Worm (Caenorhabditis elegans) whole organism, early embryonic: ENCODE results near the gene alh-1.
"Not testable (repeated sequence)": the region's sequence is repeated elsewhere in the genome, so short reads cannot be mapped to it uniquely, and the experiment has no call there.

Experiments used
- B0310.2 ChIP-seq: sonication (generic microtip); optimal IDR thresholded peaks from 2 replicates; lab custom pipeline; 2016; ENCODE audit warnings: mild to moderate bottlenecking, missing genetic modification characterization, missing compliant biosample characterization
- F13C5.2 ChIP-seq: sonication (generic microtip); optimal IDR thresholded peaks from 2 replicates; lab custom pipeline; 2017; ENCODE audit warnings: mild to moderate bottlenecking, missing genetic modification characterization, inconsistent platforms, missing compliant biosample characterization
- aly-1 ChIP-seq: sonication (generic microtip); optimal IDR thresholded peaks from 2 replicates; lab custom pipeline; 2016; ENCODE audit warnings: missing genetic modification characterization, missing compliant biosample characterization
- ama-1 ChIP-seq: fragments of 150-350 bp; optimal IDR thresholded peaks from 2 replicates; lab custom pipeline; 2014
- ceh-13 ChIP-seq: fragments of 200-800 bp; sonication (Bioruptor generic); optimal IDR thresholded peaks from 2 replicates; lab custom pipeline; 2018; ENCODE audit warnings: mild to moderate bottlenecking, missing genetic modification characterization, missing compliant biosample characterization
- ceh-36 ChIP-seq: sonication (generic microtip); optimal IDR thresholded peaks from 2 replicates; lab custom pipeline; 2016; ENCODE audit warnings: missing genetic modification characterization, inconsistent platforms, missing compliant biosample characterization
- ets-7 ChIP-seq: sonication (generic microtip); optimal IDR thresholded peaks from 2 replicates; lab custom pipeline; 2016; ENCODE audit warnings: missing genotype, missing genetic modification characterization, missing compliant biosample characterization
- flt-1 ChIP-seq: fragments of 200-800 bp; sonication (Bioruptor generic); IDR thresholded peaks from 2 replicates; pipeline ENCODE4 v1.3.6; 2022; ENCODE audit warnings: missing genetic modification characterization, missing compliant biosample characterization
- hmbx-1 ChIP-seq: sonication (generic microtip); optimal IDR thresholded peaks from 2 replicates; lab custom pipeline; 2016; ENCODE audit warnings: mild to moderate bottlenecking, missing genetic modification characterization, missing compliant biosample characterization
- hmg-4 ChIP-seq: fragments of 200-800 bp; sonication (Bioruptor generic); optimal IDR thresholded peaks from 2 replicates; lab custom pipeline; 2018; ENCODE audit warnings: mild to moderate bottlenecking, missing genetic modification characterization, missing compliant biosample characterization
- hnd-1 ChIP-seq: sonication (generic microtip); optimal IDR thresholded peaks from 2 replicates; lab custom pipeline; 2016; ENCODE audit warnings: missing genetic modification characterization, missing compliant biosample characterization
- pes-1 ChIP-seq: fragments of 200-800 bp; sonication (Bioruptor generic); IDR thresholded peaks from 2 replicates; pipeline ENCODE4 v1.3.6; 2022; ENCODE audit warnings: missing genetic modification reagents, missing genetic modification characterization, missing compliant biosample characterization
- scrt-1 ChIP-seq: fragments of 200-800 bp; sonication (Bioruptor generic); IDR thresholded peaks from 2 replicates; pipeline ENCODE4 v1.3.6; 2022; ENCODE audit warnings: missing genetic modification characterization, missing compliant biosample characterization
- sea-1 ChIP-seq: fragments of 200-800 bp; sonication (Bioruptor generic); conservative IDR thresholded peaks from 2 replicates; pipeline ENCODE4 v1.3.6; 2022; ENCODE audit warnings: missing genetic modification characterization, missing compliant biosample characterization
- tbx-11 ChIP-seq: fragments of 200-800 bp; sonication (Bioruptor generic); IDR thresholded peaks from 2 replicates; pipeline ENCODE4 v1.3.6; 2022; ENCODE audit warnings: missing genetic modification characterization, missing compliant biosample characterization
- tbx-37 ChIP-seq: fragments of 200-800 bp; sonication (Bioruptor generic); conservative IDR thresholded peaks from 2 replicates; pipeline ENCODE4 v1.3.6; 2022; ENCODE audit warnings: missing genetic modification reagents, missing genetic modification characterization, missing compliant biosample characterization
- tra-4 ChIP-seq: sonication (generic microtip); optimal IDR thresholded peaks from 2 replicates; lab custom pipeline; 2017; ENCODE audit warnings: missing genetic modification characterization, missing compliant biosample characterization

Gene alh-1

ce11 chrIII:5047740-5048139 is 29.8 kb upstream of the alh-1 start, which contains the start of gene C45G9.5:
Gene C45G9.5, plus strand, starts transcription at chrIII:5048117.
- TF ChIP-seq tbx-37 (GFP tag; lab: Robert Waterston, UW) (no peak), tra-4 (no peak), ama-1 (lab: Kevin White, UChicago) (no peak), hmg-4 (GFP tag; lab: Kevin White, UChicago) (no peak), ceh-13 (GFP tag; lab: Kevin White, UChicago) (no peak), F13C5.2 (tag; lab: Kevin White, UChicago) (no peak), tbx-11 (GFP tag; lab: Robert Waterston, UW) (no peak), aly-1 (no peak), pes-1 (no peak), hmbx-1 (tag; lab: Kevin White, UChicago) (no peak), hnd-1 (tag; lab: Kevin White, UChicago) (no peak), sea-1 (GFP tag; lab: Robert Waterston, UW) (no peak), flt-1 (no peak), scrt-1 (GFP tag; lab: Robert Waterston, UW) (no peak), ceh-36 (tag; lab: Kevin White, UChicago) (no peak), ets-7 (no peak), B0310.2 (tag; lab: Kevin White, UChicago) (no peak)

- TF ChIP-seq hmbx-1 (tag; lab: Kevin White, UChicago), result no peak
- no peak for TF ChIP-seq ceh-13 (GFP tag; lab: Kevin White, UChicago)
- no peak for TF ChIP-seq F13C5.2 (tag; lab: Kevin White, UChicago)
- TF ChIP-seq aly-1, result no peak
- TF ChIP-seq tbx-37 (GFP tag; lab: Robert Waterston, UW), result no peak
- TF ChIP-seq ama-1 (lab: Kevin White, UChicago), result no peak
- no peak for TF ChIP-seq ceh-36 (tag; lab: Kevin White, UChicago)
- TF ChIP-seq flt-1, result no peak
- TF ChIP-seq hnd-1 (tag; lab: Kevin White, UChicago), result no peak
- no peak for TF ChIP-seq scrt-1 (GFP tag; lab: Robert Waterston, UW)
- no peak for TF ChIP-seq pes-1
- no peak for TF ChIP-seq tra-4
- no peak for TF ChIP-seq ets-7
- no peak for TF ChIP-seq tbx-11 (GFP tag; lab: Robert Waterston, UW)
- TF ChIP-seq sea-1 (GFP tag; lab: Robert Waterston, UW), result no peak
- no peak for TF ChIP-seq hmg-4 (GFP tag; lab: Kevin White, UChicago)
- no peak for TF ChIP-seq B0310.2 (tag; lab: Kevin White, UChicago)
Measured at ce11 chrIII:5051949-5052348, 25.6 kb upstream of the alh-1 start, which contains the start of gene C45G9.15. Gene C45G9.15, minus strand, starts transcription at chrIII:5052049.

DNA sequence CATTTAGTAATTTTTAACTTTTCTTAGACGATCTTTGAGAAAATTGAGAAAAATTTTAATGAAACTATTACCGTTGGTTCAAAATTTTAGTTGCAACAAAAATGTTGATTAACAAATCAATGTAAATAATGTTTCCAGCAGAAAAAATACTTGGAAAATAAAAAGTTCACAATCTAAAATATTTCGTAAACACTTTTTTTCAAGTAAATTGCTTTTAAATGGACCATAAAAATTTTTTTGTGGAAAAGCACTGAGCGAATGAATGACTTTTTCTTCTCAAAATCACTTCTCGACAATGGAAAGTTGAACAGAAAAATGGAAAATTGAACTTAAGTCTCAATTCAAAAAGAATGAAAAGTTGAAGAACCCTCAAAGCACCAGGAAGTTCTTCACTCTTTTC is 24.0 kb upstream of the alh-1 start, which contains the start of gene C45G9.8:
Gene C45G9.8, minus strand, starts transcription at position 101 of the 400 bp plus-strand sequence.
- TF ChIP-seq ceh-36 (tag; lab: Kevin White, UChicago) (no peak), tbx-37 (GFP tag; lab: Robert Waterston, UW) (no peak), tbx-11 (GFP tag; lab: Robert Waterston, UW) (no peak), ceh-13 (GFP tag; lab: Kevin White, UChicago) (no peak), flt-1 (no peak), ets-7 (no peak), B0310.2 (tag; lab: Kevin White, UChicago) (no peak), ama-1 (lab: Kevin White, UChicago) (no peak), scrt-1 (GFP tag; lab: Robert Waterston, UW) (no peak), hmg-4 (GFP tag; lab: Kevin White, UChicago) (no peak), F13C5.2 (tag; lab: Kevin White, UChicago) (no peak), tra-4 (no peak)

ce11 chrIII:5055709-5056108 is 21.9 kb upstream of the alh-1 start, which contains the start of gene C45G9.9:
Gene C45G9.9, minus strand, starts transcription at chrIII:5055809.
- not testable (repeated sequence) for TF ChIP-seq ceh-36 (tag; lab: Kevin White, UChicago); B0310.2 (tag; lab: Kevin White, UChicago); scrt-1 (GFP tag; lab: Robert Waterston, UW)

ce11 chrIII:5061798-5062197 is 15.8 kb upstream of the alh-1 start, which contains the start of gene C45G9.10:
Gene C45G9.10, minus strand, starts transcription at chrIII:5061898.
- no peak for TF ChIP-seq tbx-37 (GFP tag; lab: Robert Waterston, UW)
- TF ChIP-seq ceh-36 (tag; lab: Kevin White, UChicago), result no peak
- no peak for TF ChIP-seq aly-1
- TF ChIP-seq tbx-11 (GFP tag; lab: Robert Waterston, UW), result no peak
- no peak for TF ChIP-seq B0310.2 (tag; lab: Kevin White, UChicago)
- no peak for TF ChIP-seq flt-1
- no peak for TF ChIP-seq scrt-1 (GFP tag; lab: Robert Waterston, UW)
- TF ChIP-seq hmbx-1 (tag; lab: Kevin White, UChicago), result no peak
- TF ChIP-seq hmg-4 (GFP tag; lab: Kevin White, UChicago), result no peak
- no peak for TF ChIP-seq F13C5.2 (tag; lab: Kevin White, UChicago)
- no peak for TF ChIP-seq ets-7
- TF ChIP-seq ama-1 (lab: Kevin White, UChicago), result no peak
- no peak for TF ChIP-seq tra-4
- no peak for TF ChIP-seq pes-1

ce11 chrIII:5062406-5062805 is 15.2 kb upstream of the alh-1 start, which contains the start of gene C45G9.4:
Gene C45G9.4, plus strand, starts transcription at chrIII:5062706.
- TF ChIP-seq F13C5.2 (tag; lab: Kevin White, UChicago); hmg-4 (GFP tag; lab: Kevin White, UChicago); scrt-1 (GFP tag; lab: Robert Waterston, UW): not testable (repeated sequence)

DNA sequence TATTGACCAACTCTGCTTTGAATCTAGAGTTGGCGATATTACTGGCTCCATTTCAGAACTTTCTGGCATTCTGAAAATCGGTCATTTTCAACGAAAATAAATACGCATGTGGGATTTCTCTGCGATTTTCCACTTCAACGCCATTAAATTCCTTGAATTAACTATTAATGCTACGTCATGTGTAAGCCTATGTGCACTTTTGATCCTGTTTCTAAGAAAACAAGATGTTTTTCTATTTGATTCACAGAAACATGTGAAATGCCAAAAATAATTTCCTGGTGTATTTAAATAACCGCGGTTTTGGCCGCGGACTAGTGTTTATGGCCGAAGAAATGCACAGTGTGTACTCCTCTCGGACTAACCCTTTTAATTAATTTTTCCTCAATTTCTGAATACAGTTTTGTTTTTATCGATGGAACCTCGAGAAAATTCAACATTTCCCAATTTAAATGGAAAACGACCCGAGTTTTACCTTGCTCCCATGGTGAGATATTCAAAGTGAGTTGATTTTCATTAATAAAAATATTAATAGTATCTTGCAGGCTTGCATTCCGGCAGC is 8.8 kb upstream of the alh-1 start, which contains the start of the genes C45G9.11 and C45G9.2:
Gene C45G9.11, minus strand, starts transcription at position 51 of the 559 bp plus-strand sequence.
Gene C45G9.2, plus strand, starts transcription at position 392 of the 559 bp plus-strand sequence.
- TF ChIP-seq F13C5.2 (tag; lab: Kevin White, UChicago) (peak; percentile 59), scrt-1 (GFP tag; lab: Robert Waterston, UW) (no peak), tbx-37 (GFP tag; lab: Robert Waterston, UW) (peak; percentile 82; the same call in 1 of the 2 replicates), flt-1 (0 out of 2 replicates have a peak, but pooled peaks have one; percentile 21)
